Worm (Caenorhabditis elegans) whole organism, late embryonic: ENCODE measurements around the gene ZK856.19.
A peak's percentile ranks its signal among the peaks of the same experiment; 100 is the strongest.

ENCODE experiments used
- C08G9.2 ChIP-seq: sonication (generic microtip); optimal IDR thresholded peaks from 2 replicates; lab custom pipeline; 2016; ENCODE audit warnings: mild to moderate bottlenecking, missing genetic modification characterization, moderate library complexity, missing compliant biosample characterization
- C38D4.7 ChIP-seq: fragments of 200-800 bp; sonication (Bioruptor generic); optimal IDR thresholded peaks from 2 replicates; lab custom pipeline; 2018; ENCODE audit warnings: mild to moderate bottlenecking, missing genetic modification characterization, moderate library complexity, missing compliant biosample characterization
- F13H6.1 ChIP-seq: sonication (generic microtip); optimal IDR thresholded peaks from 2 replicates; lab custom pipeline; 2016; ENCODE audit warnings: missing genetic modification characterization, missing compliant biosample characterization
- K02D7.2 ChIP-seq: sonication (generic microtip); optimal IDR thresholded peaks from 2 replicates; lab custom pipeline; 2017; ENCODE audit warnings: mild to moderate bottlenecking, missing genetic modification characterization, missing compliant biosample characterization
- K09A11.1 ChIP-seq: sonication (generic microtip); optimal IDR thresholded peaks from 2 replicates; lab custom pipeline; 2017; ENCODE audit warnings: antibody characterized with exemption, mild to moderate bottlenecking, missing genetic modification characterization, missing compliant biosample characterization; ENCODE audit not compliant: insufficient read depth
- T23F11.4 ChIP-seq: fragments of 200-800 bp; sonication (Bioruptor generic); optimal IDR thresholded peaks from 2 replicates; lab custom pipeline; 2018; ENCODE audit warnings: mild to moderate bottlenecking, missing genetic modification characterization, missing compliant biosample characterization
- Y22D7AL.16 ChIP-seq: sonication (generic microtip); optimal IDR thresholded peaks from 2 replicates; lab custom pipeline; 2016; ENCODE audit warnings: missing genetic modification characterization, missing compliant biosample characterization
- ahr-1 ChIP-seq: sonication (generic microtip); optimal IDR thresholded peaks from 2 replicates; lab custom pipeline; 2016; ENCODE audit warnings: missing genetic modification characterization, missing compliant biosample characterization
- ama-1 ChIP-seq: fragments of 150-350 bp; optimal IDR thresholded peaks from 2 replicates; lab custom pipeline; 2014
- ceh-18 ChIP-seq: sonication (generic microtip); optimal IDR thresholded peaks from 2 replicates; lab custom pipeline; 2016; ENCODE audit warnings: missing genetic modification characterization, missing compliant biosample characterization
- ceh-2 ChIP-seq: sonication (generic microtip); optimal IDR thresholded peaks from 2 replicates; lab custom pipeline; 2016; ENCODE audit warnings: missing genotype, missing genetic modification characterization, missing compliant biosample characterization
- ceh-22 ChIP-seq: sonication (generic microtip); optimal IDR thresholded peaks from 2 replicates; lab custom pipeline; 2017; ENCODE audit warnings: missing biosample characterization, missing genetic modification characterization
- ceh-31 ChIP-seq: sonication (generic microtip); optimal IDR thresholded peaks from 2 replicates; lab custom pipeline; 2016; ENCODE audit warnings: missing genetic modification characterization, missing compliant biosample characterization
- ceh-34 ChIP-seq: sonication (generic microtip); optimal IDR thresholded peaks from 2 replicates; lab custom pipeline; 2016; ENCODE audit warnings: mild to moderate bottlenecking, missing genetic modification characterization, missing compliant biosample characterization
- ceh-45 ChIP-seq: fragments of 200-800 bp; sonication (Bioruptor generic); IDR thresholded peaks from 2 replicates; pipeline ENCODE4 v1.3.6; 2022; ENCODE audit warnings: missing genetic modification reagents, missing genetic modification characterization, missing compliant biosample characterization
- ceh-48 ChIP-seq: sonication (generic microtip); optimal IDR thresholded peaks from 2 replicates; lab custom pipeline; 2016; ENCODE audit warnings: missing genetic modification characterization, inconsistent platforms, missing compliant biosample characterization
- ceh-6 ChIP-seq: fragments of 200-800 bp; sonication (Bioruptor generic); optimal IDR thresholded peaks from 2 replicates; lab custom pipeline; 2018; ENCODE audit warnings: mild to moderate bottlenecking, missing genetic modification characterization, missing compliant biosample characterization
- ceh-9 ChIP-seq: sonication (generic microtip); optimal IDR thresholded peaks from 2 replicates; lab custom pipeline; 2016; ENCODE audit warnings: mild to moderate bottlenecking, missing genetic modification characterization, inconsistent platforms, missing compliant biosample characterization
- dmd-4 ChIP-seq: sonication (generic microtip); optimal IDR thresholded peaks from 2 replicates; lab custom pipeline; 2016; ENCODE audit warnings: borderline replicate concordance, missing genetic modification characterization, missing compliant biosample characterization
- elt-2 ChIP-seq: sonication (generic microtip); optimal IDR thresholded peaks from 2 replicates; lab custom pipeline; 2016; ENCODE audit warnings: missing genetic modification reagents, missing genetic modification characterization, missing compliant biosample characterization
- elt-4 ChIP-seq: sonication (generic microtip); optimal IDR thresholded peaks from 2 replicates; lab custom pipeline; 2016; ENCODE audit warnings: missing genetic modification characterization, missing compliant biosample characterization
- ets-4 ChIP-seq: sonication (generic microtip); optimal IDR thresholded peaks from 2 replicates; lab custom pipeline; 2016; ENCODE audit warnings: missing genetic modification characterization, missing compliant biosample characterization
- gmeb-2 ChIP-seq: sonication (generic microtip); optimal IDR thresholded peaks from 2 replicates; lab custom pipeline; 2016; ENCODE audit warnings: missing genetic modification characterization, inconsistent platforms, missing compliant biosample characterization
- hlh-15 ChIP-seq: sonication (generic microtip); optimal IDR thresholded peaks from 2 replicates; lab custom pipeline; 2016; ENCODE audit warnings: missing genetic modification characterization, missing compliant biosample characterization
- hlh-30 ChIP-seq: sonication (generic microtip); optimal IDR thresholded peaks from 2 replicates; lab custom pipeline; 2017; ENCODE audit warnings: antibody characterized with exemption, missing genetic modification characterization, missing compliant biosample characterization; ENCODE audit not compliant: insufficient read depth
- hlh-6 ChIP-seq: sonication (generic microtip); optimal IDR thresholded peaks from 2 replicates; lab custom pipeline; 2016; ENCODE audit warnings: missing genotype, missing genetic modification characterization, missing compliant biosample characterization
- lim-6 ChIP-seq: sonication (generic microtip); optimal IDR thresholded peaks from 2 replicates; lab custom pipeline; 2016; ENCODE audit warnings: missing genetic modification characterization, missing compliant biosample characterization
- lin-11 ChIP-seq: fragments of 200-800 bp; sonication (Bioruptor generic); optimal IDR thresholded peaks from 2 replicates; lab custom pipeline; 2018; ENCODE audit warnings: mild to moderate bottlenecking, missing genetic modification characterization, missing compliant biosample characterization
- madf-2 ChIP-seq: sonication (generic microtip); optimal IDR thresholded peaks from 2 replicates; lab custom pipeline; 2017; ENCODE audit warnings: missing genetic modification characterization, missing compliant biosample characterization
- nfya-1 ChIP-seq: sonication (generic microtip); optimal IDR thresholded peaks from 2 replicates; lab custom pipeline; 2017; ENCODE audit warnings: missing genetic modification characterization, mild to moderate bottlenecking, missing compliant biosample characterization, antibody characterized with exemption, moderate library complexity
- nhr-232 ChIP-seq: sonication (generic microtip); optimal IDR thresholded peaks from 2 replicates; lab custom pipeline; 2016; ENCODE audit warnings: missing genetic modification characterization, missing compliant biosample characterization
- npax-4 ChIP-seq: sonication (generic microtip); optimal IDR thresholded peaks from 2 replicates; lab custom pipeline; 2016; ENCODE audit warnings: missing genetic modification characterization, missing compliant biosample characterization
- pat-9 ChIP-seq: fragments of 200-800 bp; sonication (Bioruptor generic); optimal IDR thresholded peaks from 2 replicates; lab custom pipeline; 2018; ENCODE audit warnings: mild to moderate bottlenecking, missing genetic modification characterization, moderate library complexity, missing compliant biosample characterization
- pha-2 ChIP-seq: sonication (generic microtip); optimal IDR thresholded peaks from 2 replicates; lab custom pipeline; 2017; ENCODE audit warnings: mild to moderate bottlenecking, missing genetic modification characterization, missing compliant biosample characterization
- pha-4 ChIP-seq: fragments of 150-350 bp; optimal IDR thresholded peaks from 2 replicates; lab custom pipeline; 2018; ENCODE audit warnings: missing biosample characterization, missing genetic modification reagents, missing genetic modification characterization
- pqm-1 ChIP-seq: sonication (generic microtip); optimal IDR thresholded peaks from 2 replicates; lab custom pipeline; 2016; ENCODE audit warnings: missing genetic modification characterization, missing compliant biosample characterization
- pros-1 ChIP-seq: fragments of 150-350 bp; optimal IDR thresholded peaks from 2 replicates; lab custom pipeline; 2014; ENCODE audit warnings: missing biosample characterization, missing genetic modification reagents, missing genetic modification characterization
- syd-9 ChIP-seq: sonication (generic microtip); optimal IDR thresholded peaks from 2 replicates; lab custom pipeline; 2016; ENCODE audit warnings: mild to moderate bottlenecking, missing genetic modification characterization, moderate library complexity, missing compliant biosample characterization
- tbx-7 ChIP-seq: sonication (generic microtip); optimal IDR thresholded peaks from 2 replicates; lab custom pipeline; 2016; ENCODE audit warnings: missing genotype, missing genetic modification characterization, missing compliant biosample characterization
- ttx-3 ChIP-seq: sonication (generic microtip); optimal IDR thresholded peaks from 2 replicates; lab custom pipeline; 2016; ENCODE audit warnings: missing genetic modification reagents, missing genetic modification characterization, missing compliant biosample characterization
- unc-3 ChIP-seq, 2 experiments: fragments of 200-800 bp in 1 of 2; sonication (Bioruptor generic) in 1 of 2; sonication (generic microtip) in 1 of 2; conservative IDR thresholded peaks in 1 of 2; optimal IDR thresholded peaks in 1 of 2; 2 replicates each; pipeline versions ENCODE4 v1.3.6 to Lab custom; 2016 to 2022; ENCODE audit warnings: missing compliant biosample characterization in 2 of 2, missing genetic modification characterization in 2 of 2, missing genetic modification reagents in 1 of 2
- unc-42 ChIP-seq: sonication (generic microtip); optimal IDR thresholded peaks from 2 replicates; lab custom pipeline; 2016; ENCODE audit warnings: missing genotype, missing genetic modification characterization, missing compliant biosample characterization
- unc-55 ChIP-seq: sonication (generic microtip); optimal IDR thresholded peaks from 2 replicates; lab custom pipeline; 2017; ENCODE audit warnings: missing biosample characterization, missing genetic modification reagents, missing genetic modification characterization
- unc-86 ChIP-seq: sonication (generic microtip); optimal IDR thresholded peaks from 2 replicates; lab custom pipeline; 2016; ENCODE audit warnings: missing genetic modification characterization, missing compliant biosample characterization
- zip-5 ChIP-seq: sonication (generic microtip); optimal IDR thresholded peaks from 2 replicates; lab custom pipeline; 2016; ENCODE audit warnings: missing genetic modification characterization, missing compliant biosample characterization

ZK856.19 gene

DNA sequence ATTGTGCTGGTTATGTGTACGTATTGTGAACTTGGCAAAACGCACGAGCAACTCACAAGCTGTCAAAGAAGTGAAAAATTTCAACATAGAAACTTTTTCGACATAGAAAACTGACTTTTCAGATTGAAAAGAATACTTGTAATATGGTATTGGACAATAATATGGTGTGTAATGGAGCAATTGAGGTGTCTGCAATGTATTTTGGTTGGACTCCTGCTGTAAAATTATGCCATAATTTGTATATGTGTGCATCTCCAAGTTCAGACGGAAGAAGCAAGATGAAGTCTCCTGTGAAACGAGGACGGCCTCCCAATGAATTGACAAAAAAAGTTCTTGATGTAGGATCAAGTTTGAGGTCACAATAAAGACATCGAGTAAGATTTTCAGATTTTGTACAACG is 20.9 kb downstream of the ZK856.19 start:
- TF ChIP-seq ceh-2 (tag; lab: Kevin White, UChicago) (no peak), dmd-4 (tag; lab: Kevin White, UChicago) (no peak)

- no peak for TF ChIP-seq pha-2
- no peak for TF ChIP-seq T23F11.4 (GFP tag; lab: Kevin White, UChicago)
- no peak for TF ChIP-seq nhr-232 (tag; lab: Kevin White, UChicago)
- no peak for TF ChIP-seq ceh-45 (GFP tag; lab: Robert Waterston, UW)
- TF ChIP-seq zip-5: no peak
- TF ChIP-seq lim-6 (tag; lab: Kevin White, UChicago): no peak
- no peak for TF ChIP-seq syd-9 (tag; lab: Kevin White, UChicago)
- TF ChIP-seq pat-9 (tag; lab: Kevin White, UChicago): no peak
- TF ChIP-seq hlh-30 (tag; lab: Kevin White, UChicago): no peak
- TF ChIP-seq ceh-22 (tag; lab: Kevin White, UChicago): no peak
- TF ChIP-seq ceh-6: no peak
- no peak for TF ChIP-seq nfya-1 (tag; lab: Kevin White, UChicago)
- TF ChIP-seq unc-3 (GFP tag; conservative IDR thresholded peaks at IDR 0.05; lab: Robert Waterston, UW): no peak
- no peak for TF ChIP-seq unc-3 (tag; optimal IDR thresholded peaks at IDR 0.05; lab: Kevin White, UChicago)
- TF ChIP-seq ama-1 (lab: Kevin White, UChicago): no peak
- no peak for TF ChIP-seq pha-4 (tag; lab: Kevin White, UChicago)
- TF ChIP-seq ttx-3: no peak
- TF ChIP-seq pros-1 (tag; lab: Kevin White, UChicago): no peak
- no peak for TF ChIP-seq hlh-6 (tag; lab: Kevin White, UChicago)
- no peak for TF ChIP-seq pqm-1 (tag; lab: Kevin White, UChicago)
These were observed 21.7 kb downstream of the ZK856.19 start, which contains the start of gene ZK856.4 for ce11 chrV:10182984-10183383. Gene ZK856.4 (plus strand): TSS chrV:10183284.

DNA sequence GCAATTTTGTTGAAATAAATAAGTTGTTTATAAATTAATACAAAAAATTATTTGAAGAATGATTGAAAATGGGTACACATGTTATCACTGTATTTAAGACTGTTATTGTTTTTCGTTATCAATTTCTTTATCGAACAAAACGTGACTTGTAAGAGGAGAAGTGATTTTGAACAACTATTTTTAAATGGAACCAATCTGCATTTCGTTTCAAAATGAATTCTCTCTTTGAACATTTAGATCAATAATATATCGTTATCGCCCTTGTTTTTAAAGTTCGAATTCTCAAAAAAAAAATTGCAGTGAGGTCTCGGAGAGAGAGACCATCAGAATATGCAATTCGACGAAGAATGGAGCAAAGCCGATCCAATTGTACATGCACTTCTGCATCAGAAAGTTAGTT is 25.5 kb downstream of the ZK856.19 start, which contains the start of gene cul-5:
Gene cul-5 (plus strand): TSS at position 301 of the 400 bp plus-strand sequence.
- TF ChIP-seq unc-86 (tag; lab: Kevin White, UChicago) (no peak), pat-9 (tag; lab: Kevin White, UChicago) (no peak), elt-2 (tag; lab: Kevin White, UChicago) (peak; percentile 11)

DNA sequence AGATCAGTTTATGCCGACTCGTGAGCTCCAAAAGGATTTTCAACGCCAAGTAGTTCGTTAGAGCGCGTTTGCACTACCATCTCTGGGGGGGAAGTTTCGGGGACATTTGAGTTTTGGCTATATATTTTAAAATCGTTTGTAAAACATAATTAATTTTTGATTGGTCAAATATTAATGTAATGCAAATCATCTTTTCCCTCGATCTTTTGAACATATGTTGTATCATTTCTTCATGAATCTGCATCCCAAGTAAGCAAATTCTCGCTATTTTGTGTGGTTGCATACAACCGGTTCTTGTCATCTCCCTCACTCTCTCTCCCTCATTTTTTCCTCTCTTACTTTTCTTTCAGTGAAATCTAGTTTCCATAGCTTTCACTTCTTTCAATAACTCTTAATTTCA is 26.5 kb downstream of the ZK856.19 start:
- peak; percentile 67 for TF ChIP-seq ceh-34
- no peak for TF ChIP-seq K09A11.1 (tag; lab: Kevin White, UChicago)
- no peak for TF ChIP-seq dmd-4 (tag; lab: Kevin White, UChicago)
- TF ChIP-seq F13H6.1 (tag; lab: Kevin White, UChicago): peak; percentile 67
- peak; percentile 37 for TF ChIP-seq ceh-48 (tag; lab: Kevin White, UChicago)
- TF ChIP-seq tbx-7: peak; percentile 71
- no peak for TF ChIP-seq Y22D7AL.16 (tag; lab: Kevin White, UChicago)
- no peak for TF ChIP-seq ama-1 (lab: Kevin White, UChicago)
- TF ChIP-seq ceh-31 (tag; lab: Kevin White, UChicago): peak; percentile 94
- no peak for TF ChIP-seq hlh-6 (tag; lab: Kevin White, UChicago)
- no peak for TF ChIP-seq unc-55 (GFP tag; lab: Kevin White, UChicago)
- TF ChIP-seq unc-42 (tag; lab: Kevin White, UChicago): peak; percentile 19
- peak; percentile 77 for TF ChIP-seq C08G9.2 (tag; lab: Kevin White, UChicago)
- TF ChIP-seq unc-3 (GFP tag; conservative IDR thresholded peaks at IDR 0.05; lab: Robert Waterston, UW): no peak
- TF ChIP-seq unc-3 (tag; optimal IDR thresholded peaks at IDR 0.05; lab: Kevin White, UChicago): no peak
- no peak for TF ChIP-seq lin-11 (tag; lab: Kevin White, UChicago)
- no peak for TF ChIP-seq nhr-232 (tag; lab: Kevin White, UChicago)
- peak; percentile 54 for TF ChIP-seq elt-2 (tag; lab: Kevin White, UChicago)
- peak; percentile 31 for TF ChIP-seq nfya-1 (tag; lab: Kevin White, UChicago)
- TF ChIP-seq ahr-1 (tag; lab: Kevin White, UChicago): peak; percentile 49
- no peak for TF ChIP-seq npax-4 (tag; lab: Kevin White, UChicago)
- no peak for TF ChIP-seq pha-2
- TF ChIP-seq hlh-30 (tag; lab: Kevin White, UChicago): no peak
- TF ChIP-seq C38D4.7: no peak
- peak; percentile 73 for TF ChIP-seq ets-4 (tag; lab: Kevin White, UChicago)
- TF ChIP-seq elt-4 (tag; lab: Kevin White, UChicago): no peak
- no peak for TF ChIP-seq lim-6 (tag; lab: Kevin White, UChicago)
- no peak for TF ChIP-seq hlh-15 (tag; lab: Kevin White, UChicago)
- TF ChIP-seq K02D7.2 (tag; lab: Kevin White, UChicago): no peak
- peak; percentile 54 for TF ChIP-seq ceh-18 (tag; lab: Kevin White, UChicago)
- no peak for TF ChIP-seq ceh-9 (tag; lab: Kevin White, UChicago)
- no peak for TF ChIP-seq gmeb-2 (tag; lab: Kevin White, UChicago)
- TF ChIP-seq madf-2 (tag; lab: Kevin White, UChicago): no peak
